Worm (Caenorhabditis elegans) whole organism, L2 larva: ENCODE results near the gene act-4.

Source experiments
- mdl-1 ChIP-seq, 2 experiments: fragments of 150-350 bp in 1 of 2; sonication (generic microtip) in 1 of 2; optimal IDR thresholded peaks; 2 replicates each; lab custom pipeline; 2017; ENCODE audit warnings: missing biosample characterization in 2 of 2, missing genetic modification characterization in 2 of 2
- nhr-12 ChIP-seq: fragments of 150-350 bp; optimal IDR thresholded peaks from 2 replicates; lab custom pipeline; 2014; ENCODE audit warnings: missing biosample characterization, missing genetic modification characterization
- sma-3 ChIP-seq: sonication (generic microtip); optimal IDR thresholded peaks from 2 replicates; lab custom pipeline; 2016; ENCODE audit warnings: missing genetic modification reagents, missing genetic modification characterization, missing compliant biosample characterization
- snpc-4 ChIP-seq: fragments of 150-350 bp; optimal IDR thresholded peaks from 2 replicates; lab custom pipeline; 2014; ENCODE audit warnings: missing biosample characterization, missing genetic modification characterization
- unc-55 ChIP-seq: fragments of 150-350 bp; sonication (generic microtip); optimal IDR thresholded peaks from 3 replicates; lab custom pipeline; 2014; ENCODE audit warnings: missing biosample characterization, missing genetic modification reagents, missing genetic modification characterization

ce11 chrX:4959440-4959839 lies 981 bp upstream of the act-4 start:
- TF ChIP-seq snpc-4 (tag; lab: Kevin White, UChicago), result no peak
- TF ChIP-seq unc-55, result no peak
- TF ChIP-seq nhr-12 (tag; lab: Kevin White, UChicago), result no peak
- TF ChIP-seq mdl-1 (tag; optimal IDR thresholded peaks at IDR 0.05; lab: Kevin White, UChicago), result no peak
- TF ChIP-seq sma-3 (GFP tag; lab: Kevin White, UChicago), result no peak
